Worm (Caenorhabditis elegans) whole organism, L1 larva: Measurements from ENCODE around the gene lipl-3.

Experiments used
- C04F5.9 ChIP-seq: sonication (generic microtip); optimal IDR thresholded peaks from 2 replicates; lab custom pipeline; 2016; ENCODE audit warnings: missing genetic modification characterization, missing compliant biosample characterization
- C16A3.4 ChIP-seq: fragments of 150-350 bp; optimal IDR thresholded peaks from 2 replicates; lab custom pipeline; 2014; ENCODE audit warnings: missing biosample characterization, missing genetic modification characterization
- C34B4.2 ChIP-seq: sonication (generic microtip); optimal IDR thresholded peaks from 2 replicates; lab custom pipeline; 2017; ENCODE audit warnings: mild to moderate bottlenecking, missing genetic modification characterization, missing compliant biosample characterization
- Y116A8C.19 ChIP-seq: sonication (generic microtip); optimal IDR thresholded peaks from 2 replicates; lab custom pipeline; 2016; ENCODE audit warnings: missing compliant biosample characterization, missing genetic modification characterization, borderline replicate concordance
- aha-1 ChIP-seq: fragments of 150-350 bp; optimal IDR thresholded peaks from 2 replicates; lab custom pipeline; 2014; ENCODE audit warnings: missing biosample characterization, missing genetic modification characterization
- aly-2 ChIP-seq: fragments of 150-350 bp; optimal IDR thresholded peaks from 2 replicates; lab custom pipeline; 2014; ENCODE audit warnings: missing biosample characterization, missing genetic modification characterization
- blmp-1 ChIP-seq: fragments of 150-350 bp; optimal IDR thresholded peaks from 2 replicates; lab custom pipeline; 2014; ENCODE audit warnings: missing biosample characterization, missing genetic modification characterization
- ceh-63 ChIP-seq: fragments of 200-800 bp; sonication (Bioruptor generic); optimal IDR thresholded peaks from 2 replicates; lab custom pipeline; 2018; ENCODE audit warnings: mild to moderate bottlenecking, missing genetic modification characterization, missing compliant biosample characterization
- ceh-8 ChIP-seq: fragments of 200-800 bp; sonication (Bioruptor generic); optimal IDR thresholded peaks from 2 replicates; lab custom pipeline; 2018; ENCODE audit warnings: mild to moderate bottlenecking, missing genetic modification characterization, moderate library complexity, missing compliant biosample characterization
- ceh-82 ChIP-seq, 3 experiments: fragments of 150-350 bp in 1 of 3; sonication (generic microtip) in 2 of 3; optimal IDR thresholded peaks; 2 replicates each; lab custom pipeline; 2014 to 2017; ENCODE audit warnings: missing biosample characterization in 3 of 3, missing genetic modification characterization in 3 of 3
- dsc-1 ChIP-seq: sonication (generic microtip); optimal IDR thresholded peaks from 2 replicates; lab custom pipeline; 2016; ENCODE audit warnings: mild to moderate bottlenecking, missing genetic modification characterization, missing compliant biosample characterization
- efl-1 ChIP-seq, 4 experiments: fragments of 150-350 bp; optimal IDR thresholded peaks in 3 of 4; peaks in 1 of 4; 1 replicate in 1 of 4; 2 replicates in 3 of 4; lab custom pipeline; 2014; ENCODE audit warnings: missing biosample characterization in 2 of 4, missing genetic modification characterization in 2 of 4, missing genetic modification reagents in 2 of 4
- efl-3 ChIP-seq: fragments of 200-800 bp; sonication (Bioruptor generic); optimal IDR thresholded peaks from 2 replicates; lab custom pipeline; 2018; ENCODE audit warnings: mild to moderate bottlenecking, missing genetic modification characterization, missing compliant biosample characterization
- egl-13 ChIP-seq: sonication (generic microtip); optimal IDR thresholded peaks from 2 replicates; lab custom pipeline; 2016; ENCODE audit warnings: missing genotype, missing genetic modification reagents, missing genetic modification characterization, missing compliant biosample characterization
- egl-27 ChIP-seq, 2 experiments: fragments of 150-350 bp in 1 of 2; sonication (generic microtip); optimal IDR thresholded peaks; 3 replicates each; lab custom pipeline; 2017 to 2018; ENCODE audit warnings: missing biosample characterization in 2 of 2, missing genetic modification characterization in 2 of 2, missing genetic modification reagents in 2 of 2
- elt-2 ChIP-seq: sonication (generic microtip); optimal IDR thresholded peaks from 2 replicates; lab custom pipeline; 2016; ENCODE audit warnings: missing genetic modification characterization, mild to moderate bottlenecking, inconsistent platforms, missing compliant biosample characterization, missing genetic modification reagents
- elt-3 ChIP-seq, 6 experiments: fragments of 150-350 bp in 1 of 6; sonication (generic microtip); optimal IDR thresholded peaks; 2 replicates each; lab custom pipeline; 2017 to 2018; ENCODE audit warnings: missing biosample characterization in 6 of 6, missing genetic modification characterization in 6 of 6, inconsistent platforms in 1 of 6
- fkh-10 ChIP-seq: sonication (generic microtip); optimal IDR thresholded peaks from 2 replicates; lab custom pipeline; 2017; ENCODE audit warnings: missing biosample characterization, missing genetic modification reagents, missing genetic modification characterization
- fkh-4 ChIP-seq: sonication (generic microtip); optimal IDR thresholded peaks from 2 replicates; lab custom pipeline; 2016; ENCODE audit warnings: missing compliant biosample characterization, missing genetic modification characterization, borderline replicate concordance
- fos-1 ChIP-seq: fragments of 150-350 bp; optimal IDR thresholded peaks from 2 replicates; lab custom pipeline; 2014; ENCODE audit warnings: missing biosample characterization, missing genetic modification characterization
- grh-1 ChIP-seq: fragments of 200-800 bp; sonication (Bioruptor generic); IDR thresholded peaks from 2 replicates; pipeline ENCODE4 v1.3.6; 2022; ENCODE audit warnings: missing genetic modification reagents, missing genetic modification characterization, missing compliant biosample characterization
- hlh-17 ChIP-seq: fragments of 200-800 bp; sonication (Bioruptor generic); optimal IDR thresholded peaks from 2 replicates; lab custom pipeline; 2018; ENCODE audit warnings: missing genetic modification characterization, mild to moderate bottlenecking, missing compliant biosample characterization, moderate library complexity, borderline replicate concordance
- hpl-2 ChIP-seq: fragments of 150-350 bp; optimal IDR thresholded peaks from 2 replicates; lab custom pipeline; 2014; ENCODE audit warnings: missing biosample characterization, missing genetic modification reagents, missing genetic modification characterization
- isw-1 ChIP-seq: fragments of 200-800 bp; sonication (Bioruptor generic); IDR thresholded peaks from 2 replicates; pipeline ENCODE4 v1.3.6; 2022; ENCODE audit warnings: missing genetic modification characterization, missing compliant biosample characterization
- jun-1 ChIP-seq: fragments of 150-350 bp; optimal IDR thresholded peaks from 2 replicates; lab custom pipeline; 2014; ENCODE audit warnings: missing biosample characterization, missing genetic modification reagents, missing genetic modification characterization
- lin-15B ChIP-seq: fragments of 150-350 bp; sonication (generic microtip); optimal IDR thresholded peaks from 3 replicates; lab custom pipeline; 2014; ENCODE audit warnings: missing biosample characterization, missing genetic modification characterization
- lir-3 ChIP-seq: sonication (generic microtip); optimal IDR thresholded peaks from 2 replicates; lab custom pipeline; 2016; ENCODE audit warnings: mild to moderate bottlenecking, missing genetic modification characterization, moderate library complexity, missing compliant biosample characterization; ENCODE audit not compliant: poor library complexity
- lsy-2 ChIP-seq, 2 experiments: fragments of 150-350 bp; optimal IDR thresholded peaks; 2 replicates each; lab custom pipeline; 2014; ENCODE audit warnings: missing biosample characterization in 2 of 2, missing genetic modification characterization in 2 of 2
- mab-9 ChIP-seq: fragments of 200-800 bp; sonication (Bioruptor generic); IDR thresholded peaks from 2 replicates; pipeline ENCODE4 v1.3.6; 2022; ENCODE audit warnings: missing genetic modification reagents, missing genetic modification characterization, missing compliant biosample characterization
- mdl-1 ChIP-seq, 2 experiments: fragments of 150-350 bp; optimal IDR thresholded peaks; 2 replicates each; lab custom pipeline; 2014 to 2017; ENCODE audit warnings: missing biosample characterization in 2 of 2, missing genetic modification characterization in 2 of 2, inconsistent platforms in 1 of 2
- mep-1 ChIP-seq: fragments of 150-350 bp; optimal IDR thresholded peaks from 2 replicates; lab custom pipeline; 2014; ENCODE audit warnings: missing biosample characterization, missing genetic modification characterization
- nhr-19 ChIP-seq: fragments of 200-800 bp; sonication (Bioruptor generic); conservative IDR thresholded peaks from 2 replicates; pipeline ENCODE4 v1.3.6; 2022; ENCODE audit warnings: missing genetic modification characterization, missing compliant biosample characterization
- nhr-237 ChIP-seq: fragments of 150-350 bp; optimal IDR thresholded peaks from 2 replicates; lab custom pipeline; 2014; ENCODE audit warnings: missing biosample characterization, missing genetic modification characterization
- nhr-28 ChIP-seq: fragments of 150-350 bp; optimal IDR thresholded peaks from 2 replicates; lab custom pipeline; 2014; ENCODE audit warnings: missing biosample characterization, missing genetic modification characterization
- nhr-47 ChIP-seq: sonication (generic microtip); optimal IDR thresholded peaks from 2 replicates; lab custom pipeline; 2016; ENCODE audit warnings: mild to moderate bottlenecking, missing genetic modification characterization, moderate library complexity, missing compliant biosample characterization
- nhr-77 ChIP-seq: fragments of 150-350 bp; optimal IDR thresholded peaks from 2 replicates; lab custom pipeline; 2014; ENCODE audit warnings: missing biosample characterization, missing genetic modification characterization
- nhr-85 ChIP-seq: sonication (generic microtip); peaks from one replicate; lab custom pipeline; 2016; ENCODE audit warnings: missing genetic modification characterization, inconsistent platforms, missing compliant biosample characterization
- pag-3 ChIP-seq: sonication (generic microtip); optimal IDR thresholded peaks from 2 replicates; lab custom pipeline; 2017; ENCODE audit warnings: missing genetic modification characterization, mild to moderate bottlenecking, missing compliant biosample characterization, antibody characterized with exemption, borderline replicate concordance; ENCODE audit not compliant: insufficient read depth
- pqm-1 ChIP-seq: sonication (generic microtip); optimal IDR thresholded peaks from 3 replicates; lab custom pipeline; 2017; ENCODE audit warnings: missing biosample characterization, missing genetic modification characterization
- rnt-1 ChIP-seq: sonication (generic microtip); optimal IDR thresholded peaks from 2 replicates; lab custom pipeline; 2016; ENCODE audit warnings: mild to moderate bottlenecking, missing genetic modification characterization, moderate library complexity, missing compliant biosample characterization
- skn-1 ChIP-seq: fragments of 150-350 bp; optimal IDR thresholded peaks from 2 replicates; lab custom pipeline; 2014; ENCODE audit warnings: missing biosample characterization, missing genetic modification characterization
- sox-4 ChIP-seq: sonication (generic microtip); optimal IDR thresholded peaks from 2 replicates; lab custom pipeline; 2016; ENCODE audit warnings: missing genetic modification characterization, missing compliant biosample characterization
- tlp-1 ChIP-seq: fragments of 150-350 bp; optimal IDR thresholded peaks from 2 replicates; lab custom pipeline; 2014; ENCODE audit warnings: missing biosample characterization, missing genetic modification characterization
- unc-30 ChIP-seq: sonication (generic microtip); optimal IDR thresholded peaks from 2 replicates; lab custom pipeline; 2017; ENCODE audit warnings: missing biosample characterization, missing genetic modification characterization
- unc-86 ChIP-seq: sonication (generic microtip); optimal IDR thresholded peaks from 2 replicates; lab custom pipeline; 2016; ENCODE audit warnings: missing genetic modification characterization, missing compliant biosample characterization
- xbp-1 ChIP-seq: sonication (generic microtip); optimal IDR thresholded peaks from 2 replicates; lab custom pipeline; 2016; ENCODE audit warnings: missing genetic modification characterization, missing compliant biosample characterization
- ztf-11 ChIP-seq, 2 experiments: sonication (generic microtip); optimal IDR thresholded peaks; 2 replicates each; lab custom pipeline; 2016 to 2017; ENCODE audit warnings: missing genetic modification characterization in 2 of 2, missing biosample characterization in 1 of 2, missing compliant biosample characterization in 1 of 2

Gene lipl-3

ce11 chrV:521517-521916 lies 2.5 kb downstream of the lipl-3 start, which contains the start of gene srw-107:
srw-107 (minus strand) TSS chrV:521617.
- TF ChIP-seq ceh-63 (GFP tag; lab: Kevin White, UChicago) (no peak), sox-4 (tag; lab: Kevin White, UChicago) (no peak), mep-1 (no peak), jun-1 (no peak), Y116A8C.19 (tag; lab: Kevin White, UChicago) (no peak), pag-3 (no peak)
- TF ChIP-seq, all 84 proteins: peak for 0

- TF ChIP-seq isw-1 (GFP tag; lab: Robert Waterston, UW) = no peak
- TF ChIP-seq nhr-47 (tag; lab: Kevin White, UChicago) = no peak
- TF ChIP-seq skn-1 = no peak
- TF ChIP-seq mab-9 = no peak
- no peak for TF ChIP-seq pqm-1 (tag; lab: Kevin White, UChicago)
- no peak for TF ChIP-seq grh-1 (GFP tag; lab: Robert Waterston, UW)
- TF ChIP-seq dsc-1 (tag; lab: Kevin White, UChicago) = no peak
- no peak for TF ChIP-seq efl-1 (optimal IDR thresholded peaks at IDR 0.05; lab: Kevin White, UChicago)
- TF ChIP-seq efl-1 (GFP tag; optimal IDR thresholded peaks at IDR 0.05 in 1 of 2; lab: Kevin White, UChicago) = peak in 1 of 2 experiments; percentile 36
- no peak for TF ChIP-seq hpl-2 (GFP tag; lab: Kevin White, UChicago)
- TF ChIP-seq nhr-237 = no peak
- no peak for TF ChIP-seq fkh-10 (GFP tag; lab: Kevin White, UChicago)
- TF ChIP-seq C04F5.9 (tag; lab: Kevin White, UChicago) = no peak
- TF ChIP-seq unc-86 = no peak
- TF ChIP-seq nhr-85 (tag; lab: Kevin White, UChicago) = peak; percentile 25
- TF ChIP-seq unc-30 (tag; lab: Kevin White, UChicago) = no peak
- TF ChIP-seq, all 84 proteins: peak for 2
Measured at ce11 chrV:519445-519844, 4.6 kb downstream of the lipl-3 start, which contains the start of gene nhr-210. nhr-210 (minus strand) TSS chrV:519545.

ce11 chrV:512420-512819 lies 11.6 kb downstream of the lipl-3 start, which contains the start of gene srh-37:
srh-37 (minus strand) TSS chrV:512520.
- TF ChIP-seq jun-1 (no peak), lsy-2 (tag; optimal IDR thresholded peaks at IDR 0.05; lab: Kevin White, UChicago) (no peak), nhr-19 (GFP tag; lab: Robert Waterston, UW) (no peak), fkh-4 (tag; lab: Kevin White, UChicago) (no peak), sox-4 (tag; lab: Kevin White, UChicago) (no peak), ztf-11 (tag; optimal IDR thresholded peaks at IDR 0.05; lab: Kevin White, UChicago) (no peak), efl-1 (optimal IDR thresholded peaks at IDR 0.05; lab: Kevin White, UChicago) (no peak), efl-1 (GFP tag; optimal IDR thresholded peaks at IDR 0.05 in 1 of 2; lab: Kevin White, UChicago) (no peak), lin-15B (tag; lab: Kevin White, UChicago) (no peak), efl-3 (GFP tag; lab: Kevin White, UChicago) (no peak), hpl-2 (GFP tag; lab: Kevin White, UChicago) (no peak), elt-3 (tag; optimal IDR thresholded peaks at IDR 0.05; lab: Kevin White, UChicago) (no peak), xbp-1 (tag; lab: Kevin White, UChicago) (no peak), hlh-17 (no peak), mdl-1 (tag; optimal IDR thresholded peaks at IDR 0.05; lab: Kevin White, UChicago) (no peak), blmp-1 (tag; lab: Kevin White, UChicago) (no peak), Y116A8C.19 (tag; lab: Kevin White, UChicago) (no peak), fos-1 (tag; lab: Kevin White, UChicago) (no peak), elt-2 (tag; lab: Kevin White, UChicago) (no peak)
- TF ChIP-seq, all 84 proteins: peak for 0

ce11 chrV:505191-505590 lies 18.8 kb downstream of the lipl-3 start, which contains the start of gene srlf-19:
srlf-19 (plus strand) TSS chrV:505491.
- TF ChIP-seq egl-13 (no peak), C16A3.4 (tag; lab: Kevin White, UChicago) (no peak), ceh-8 (GFP tag; lab: Kevin White, UChicago) (no peak), lir-3 (tag; lab: Kevin White, UChicago) (no peak), C34B4.2 (tag; lab: Kevin White, UChicago) (no peak), nhr-28 (tag; lab: Kevin White, UChicago) (no peak), egl-27 (tag; optimal IDR thresholded peaks at IDR 0.05; lab: Kevin White, UChicago) (no peak), pqm-1 (tag; lab: Kevin White, UChicago) (no peak), grh-1 (GFP tag; lab: Robert Waterston, UW) (no peak), ceh-82 (tag; optimal IDR thresholded peaks at IDR 0.05; lab: Kevin White, UChicago) (no peak), rnt-1 (tag; lab: Kevin White, UChicago) (no peak), elt-3 (tag; optimal IDR thresholded peaks at IDR 0.05; lab: Kevin White, UChicago) (no peak), nhr-77 (no peak), nhr-237 (no peak), aly-2 (tag; lab: Kevin White, UChicago) (no peak), aha-1 (tag; lab: Kevin White, UChicago) (no peak), tlp-1 (tag; lab: Kevin White, UChicago) (no peak)
